Worm (Caenorhabditis elegans) whole organism, L2 larva: ENCODE data around the gene F35A5.8.

Experiments
- C34F6.9 ChIP-seq: fragments of 150-350 bp; optimal IDR thresholded peaks from 2 replicates; lab custom pipeline; 2014; ENCODE audit warnings: missing biosample characterization, missing genetic modification characterization
- F13H6.1 ChIP-seq: sonication (generic microtip); optimal IDR thresholded peaks from 2 replicates; lab custom pipeline; 2016; ENCODE audit warnings: missing genetic modification characterization, missing compliant biosample characterization
- R02D3.7 ChIP-seq: fragments of 150-350 bp; optimal IDR thresholded peaks from 2 replicates; lab custom pipeline; 2014; ENCODE audit warnings: missing biosample characterization, missing genetic modification characterization
- Y55F3AM.14 ChIP-seq: fragments of 200-800 bp; sonication (Bioruptor generic); optimal IDR thresholded peaks from 2 replicates; lab custom pipeline; 2018; ENCODE audit warnings: mild to moderate bottlenecking, missing genetic modification characterization, missing compliant biosample characterization
- alr-1 ChIP-seq: fragments of 150-350 bp; optimal IDR thresholded peaks from 2 replicates; lab custom pipeline; 2014; ENCODE audit warnings: missing biosample characterization, missing genetic modification characterization
- ama-1 ChIP-seq: fragments of 150-350 bp; optimal IDR thresholded peaks from 2 replicates; lab custom pipeline; 2018; ENCODE audit warnings: inconsistent platforms
- ceh-16 ChIP-seq: fragments of 150-350 bp; optimal IDR thresholded peaks from 2 replicates; lab custom pipeline; 2014; ENCODE audit warnings: missing biosample characterization, missing genetic modification characterization
- ceh-82 ChIP-seq: fragments of 150-350 bp; optimal IDR thresholded peaks from 2 replicates; lab custom pipeline; 2014; ENCODE audit warnings: missing biosample characterization, missing genetic modification characterization
- crh-2 ChIP-seq: sonication (generic microtip); optimal IDR thresholded peaks from 2 replicates; lab custom pipeline; 2017; ENCODE audit warnings: missing biosample characterization, missing genetic modification characterization
- dmd-4 ChIP-seq: sonication (generic microtip); optimal IDR thresholded peaks from 2 replicates; lab custom pipeline; 2017; ENCODE audit warnings: missing biosample characterization, missing genetic modification characterization
- egl-27 ChIP-seq: sonication (generic microtip); optimal IDR thresholded peaks from 3 replicates; lab custom pipeline; 2017; ENCODE audit warnings: missing biosample characterization, missing genetic modification reagents, missing genetic modification characterization
- elt-1 ChIP-seq: fragments of 150-350 bp; optimal IDR thresholded peaks from 2 replicates; lab custom pipeline; 2014; ENCODE audit warnings: missing biosample characterization, missing genetic modification characterization
- fos-1 ChIP-seq: fragments of 150-350 bp; optimal IDR thresholded peaks from 2 replicates; lab custom pipeline; 2014; ENCODE audit warnings: missing biosample characterization, missing genetic modification characterization
- gmeb-1 ChIP-seq: fragments of 150-350 bp; optimal IDR thresholded peaks from 2 replicates; lab custom pipeline; 2014; ENCODE audit warnings: missing biosample characterization, missing genetic modification characterization
- lin-11 ChIP-seq: fragments of 150-350 bp; sonication (generic microtip); optimal IDR thresholded peaks from 2 replicates; lab custom pipeline; 2014; ENCODE audit warnings: missing biosample characterization, missing genetic modification characterization, inconsistent platforms, mixed read lengths
- lin-13 ChIP-seq: fragments of 150-350 bp; optimal IDR thresholded peaks from 2 replicates; lab custom pipeline; 2014; ENCODE audit warnings: missing biosample characterization, missing genetic modification reagents, missing genetic modification characterization
- lin-39 ChIP-seq: fragments of 150-350 bp; optimal IDR thresholded peaks from 2 replicates; lab custom pipeline; 2014; ENCODE audit warnings: missing biosample characterization, missing genetic modification reagents, missing genetic modification characterization
- lsy-2 ChIP-seq, 2 experiments: fragments of 150-350 bp in 1 of 2; sonication (generic microtip) in 1 of 2; optimal IDR thresholded peaks; 2 replicates each; lab custom pipeline; 2014 to 2017; ENCODE audit warnings: missing biosample characterization in 2 of 2, missing genetic modification characterization in 2 of 2
- mab-5 ChIP-seq: fragments of 150-350 bp; optimal IDR thresholded peaks from 2 replicates; lab custom pipeline; 2014; ENCODE audit warnings: missing biosample characterization, missing genetic modification characterization
- mbf-1 ChIP-seq: sonication (generic microtip); optimal IDR thresholded peaks from 2 replicates; lab custom pipeline; 2017; ENCODE audit warnings: missing biosample characterization, missing genetic modification characterization
- mdl-1 ChIP-seq, 2 experiments: fragments of 150-350 bp in 1 of 2; sonication (generic microtip) in 1 of 2; optimal IDR thresholded peaks; 2 replicates each; lab custom pipeline; 2017; ENCODE audit warnings: missing biosample characterization in 2 of 2, missing genetic modification characterization in 2 of 2
- nhr-10 ChIP-seq: sonication (generic microtip); optimal IDR thresholded peaks from 2 replicates; lab custom pipeline; 2017; ENCODE audit warnings: missing biosample characterization, missing genetic modification characterization
- nhr-11 ChIP-seq: fragments of 150-350 bp; optimal IDR thresholded peaks from 2 replicates; lab custom pipeline; 2014; ENCODE audit warnings: missing biosample characterization, missing genetic modification characterization
- nhr-12 ChIP-seq: fragments of 150-350 bp; optimal IDR thresholded peaks from 2 replicates; lab custom pipeline; 2014; ENCODE audit warnings: missing biosample characterization, missing genetic modification characterization
- nhr-129 ChIP-seq: fragments of 150-350 bp; optimal IDR thresholded peaks from 2 replicates; lab custom pipeline; 2014; ENCODE audit warnings: missing biosample characterization, missing genetic modification characterization
- nhr-21 ChIP-seq: fragments of 150-350 bp; optimal IDR thresholded peaks from 2 replicates; lab custom pipeline; 2014; ENCODE audit warnings: missing biosample characterization, missing genetic modification characterization
- nhr-23 ChIP-seq: fragments of 150-350 bp; optimal IDR thresholded peaks from 2 replicates; lab custom pipeline; 2014; ENCODE audit warnings: missing biosample characterization, missing genetic modification reagents, missing genetic modification characterization
- nhr-237 ChIP-seq: fragments of 150-350 bp; optimal IDR thresholded peaks from 2 replicates; lab custom pipeline; 2014; ENCODE audit warnings: missing biosample characterization, missing genetic modification characterization
- nhr-6 ChIP-seq: fragments of 150-350 bp; optimal IDR thresholded peaks from 2 replicates; lab custom pipeline; 2014; ENCODE audit warnings: missing biosample characterization, missing genetic modification characterization
- nhr-77 ChIP-seq: fragments of 150-350 bp; optimal IDR thresholded peaks from 2 replicates; lab custom pipeline; 2014; ENCODE audit warnings: missing biosample characterization, missing genetic modification characterization
- sem-4 ChIP-seq: fragments of 150-350 bp; optimal IDR thresholded peaks from 2 replicates; lab custom pipeline; 2014; ENCODE audit warnings: missing biosample characterization, missing genetic modification reagents, missing genetic modification characterization
- skn-1 ChIP-seq: sonication (generic microtip); optimal IDR thresholded peaks from 2 replicates; lab custom pipeline; 2017; ENCODE audit warnings: missing biosample characterization, missing genetic modification characterization
- sma-3 ChIP-seq: sonication (generic microtip); optimal IDR thresholded peaks from 2 replicates; lab custom pipeline; 2016; ENCODE audit warnings: missing genetic modification reagents, missing genetic modification characterization, missing compliant biosample characterization
- sma-9 ChIP-seq, 2 experiments: fragments of 150-350 bp in 1 of 2; sonication (generic microtip) in 1 of 2; optimal IDR thresholded peaks; 2 replicates each; lab custom pipeline; 2014 to 2016; ENCODE audit warnings: missing genetic modification characterization in 2 of 2, mild to moderate bottlenecking in 1 of 2, missing biosample characterization in 1 of 2, missing compliant biosample characterization in 1 of 2, missing genetic modification reagents in 1 of 2, moderate library complexity in 1 of 2
- snpc-4 ChIP-seq: fragments of 150-350 bp; optimal IDR thresholded peaks from 2 replicates; lab custom pipeline; 2014; ENCODE audit warnings: missing biosample characterization, missing genetic modification characterization
- unc-39 ChIP-seq: fragments of 150-350 bp; optimal IDR thresholded peaks from 2 replicates; lab custom pipeline; 2014; ENCODE audit warnings: missing biosample characterization, missing genetic modification characterization
- unc-55 ChIP-seq: fragments of 150-350 bp; sonication (generic microtip); optimal IDR thresholded peaks from 3 replicates; lab custom pipeline; 2014; ENCODE audit warnings: missing biosample characterization, missing genetic modification reagents, missing genetic modification characterization
- unc-62 ChIP-seq: fragments of 150-350 bp; optimal IDR thresholded peaks from 2 replicates; lab custom pipeline; 2014; ENCODE audit warnings: missing biosample characterization, missing genetic modification reagents, missing genetic modification characterization
- zag-1 ChIP-seq: fragments of 150-350 bp; optimal IDR thresholded peaks from 2 replicates; lab custom pipeline; 2014; ENCODE audit warnings: missing biosample characterization, missing genetic modification characterization
- ztf-1 ChIP-seq: fragments of 200-800 bp; sonication (Bioruptor generic); conservative IDR thresholded peaks from 2 replicates; pipeline ENCODE4 v1.3.6; 2022; ENCODE audit warnings: missing genetic modification characterization, missing compliant biosample characterization
- ztf-11 ChIP-seq: sonication (generic microtip); optimal IDR thresholded peaks from 2 replicates; lab custom pipeline; 2017; ENCODE audit warnings: missing biosample characterization, missing genetic modification characterization
- ztf-4 ChIP-seq: fragments of 150-350 bp; optimal IDR thresholded peaks from 2 replicates; lab custom pipeline; 2014; ENCODE audit warnings: missing biosample characterization, missing genetic modification characterization

The F35A5.8 gene

DNA sequence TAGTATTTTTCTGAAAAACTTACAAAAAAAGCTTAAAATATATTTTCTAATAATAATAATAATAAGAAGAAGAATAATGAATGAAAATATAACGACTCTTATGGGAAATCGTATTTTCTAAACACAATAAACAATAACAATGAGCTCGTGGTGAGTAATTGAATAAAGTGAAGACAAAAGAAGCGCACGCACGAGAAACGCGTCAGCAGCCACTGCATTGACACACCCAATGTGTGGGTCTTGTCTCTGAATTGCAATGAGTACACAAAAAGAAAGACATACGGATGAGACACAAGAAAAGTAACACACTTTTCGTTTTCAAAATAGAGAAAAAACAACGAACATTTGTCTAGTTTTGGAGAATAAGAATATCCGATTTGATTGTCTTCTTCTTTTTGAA is at the start of gene F35A5.8:
Gene F35A5.8, minus strand, starts transcription at position 151 of the 400 bp plus-strand sequence.
- TF ChIP-seq R02D3.7 (tag; lab: Kevin White, UChicago) (no peak), nhr-10 (tag; lab: Kevin White, UChicago) (no peak), sma-9 (GFP tag; optimal IDR thresholded peaks at IDR 0.05; lab: Kevin White, UChicago) (peak; percentile 91), sma-9 (tag; optimal IDR thresholded peaks at IDR 0.05; lab: Kevin White, UChicago) (no peak), sem-4 (tag; lab: Kevin White, UChicago) (peak; percentile 88), ztf-4 (tag; lab: Kevin White, UChicago) (peak; percentile 9), nhr-23 (tag; lab: Kevin White, UChicago) (no peak), F13H6.1 (tag; lab: Kevin White, UChicago) (peak; percentile 78), mab-5 (tag; lab: Kevin White, UChicago) (peak; percentile 14), fos-1 (tag; lab: Kevin White, UChicago) (peak; percentile 79), snpc-4 (tag; lab: Kevin White, UChicago) (peak; percentile 23), nhr-6 (tag; lab: Kevin White, UChicago) (peak; percentile 62), alr-1 (tag; lab: Kevin White, UChicago) (no peak), unc-55 (GFP tag; lab: Kevin White, UChicago) (peak; percentile 75), zag-1 (peak; percentile 33), lsy-2 (tag; optimal IDR thresholded peaks at IDR 0.05; lab: Kevin White, UChicago) (peak; percentile 74 to 86), crh-2 (tag; lab: Kevin White, UChicago) (peak; percentile 64), nhr-237 (tag; lab: Kevin White, UChicago) (no peak), dmd-4 (no peak), mdl-1 (tag; optimal IDR thresholded peaks at IDR 0.05; lab: Kevin White, UChicago) (no peak), lin-13 (GFP tag; lab: Kevin White, UChicago) (peak; percentile 77), skn-1 (no peak), unc-39 (no peak), elt-1 (tag; lab: Kevin White, UChicago) (no peak), nhr-129 (peak; percentile 85), ceh-82 (no peak), ceh-16 (tag; lab: Kevin White, UChicago) (peak; percentile 41), ama-1 (lab: Kevin White, UChicago) (no peak), egl-27 (tag; lab: Kevin White, UChicago) (peak; percentile 64), nhr-11 (tag; lab: Kevin White, UChicago) (no peak), sma-3 (peak; percentile 56), C34F6.9 (tag; lab: Kevin White, UChicago) (peak; percentile 78), gmeb-1 (tag; lab: Kevin White, UChicago) (peak; percentile 76)

- TF ChIP-seq mdl-1 (tag; optimal IDR thresholded peaks at IDR 0.05; lab: Kevin White, UChicago) (no peak), ceh-16 (tag; lab: Kevin White, UChicago) (no peak), skn-1 (peak; percentile 23), ztf-1 (GFP tag; lab: Robert Waterston, UW) (no peak), egl-27 (tag; lab: Kevin White, UChicago) (no peak), nhr-11 (tag; lab: Kevin White, UChicago) (no peak), nhr-10 (tag; lab: Kevin White, UChicago) (no peak), snpc-4 (tag; lab: Kevin White, UChicago) (no peak), lin-39 (tag; lab: Kevin White, UChicago) (no peak), F13H6.1 (tag; lab: Kevin White, UChicago) (peak; percentile 45), sma-3 (peak; percentile 13), mbf-1 (no peak), ztf-11 (tag; lab: Kevin White, UChicago) (no peak), gmeb-1 (tag; lab: Kevin White, UChicago) (peak; percentile 17), Y55F3AM.14 (no peak), nhr-77 (tag; lab: Kevin White, UChicago) (no peak), nhr-129 (no peak), mab-5 (tag; lab: Kevin White, UChicago) (no peak), sma-9 (GFP tag; optimal IDR thresholded peaks at IDR 0.05; lab: Kevin White, UChicago) (peak; percentile 30), sma-9 (tag; optimal IDR thresholded peaks at IDR 0.05; lab: Kevin White, UChicago) (no peak), unc-62 (no peak), lin-11 (tag; lab: Kevin White, UChicago) (no peak), C34F6.9 (tag; lab: Kevin White, UChicago) (no peak), crh-2 (tag; lab: Kevin White, UChicago) (no peak), fos-1 (tag; lab: Kevin White, UChicago) (peak; percentile 62), unc-39 (no peak), nhr-12 (tag; lab: Kevin White, UChicago) (no peak), ztf-4 (tag; lab: Kevin White, UChicago) (no peak), nhr-21 (tag; lab: Kevin White, UChicago) (no peak), dmd-4 (no peak), sem-4 (tag; lab: Kevin White, UChicago) (no peak)
- TF ChIP-seq, all 48 proteins: peak for 6
Observed at ce11 chrX:3842398-3842896, 39.2 kb upstream of the F35A5.8 start, which contains the start of gene ttr-48. ttr-48 (minus strand) TSS chrX:3842448.
